Worm (Caenorhabditis elegans): ENCODE measurements around the gene F25G6.8.
"Not testable (repeated sequence)": the region's sequence is repeated elsewhere in the genome, so short reads cannot be mapped to it uniquely, and the experiment has no call there.

The F25G6.8 gene

DNA sequence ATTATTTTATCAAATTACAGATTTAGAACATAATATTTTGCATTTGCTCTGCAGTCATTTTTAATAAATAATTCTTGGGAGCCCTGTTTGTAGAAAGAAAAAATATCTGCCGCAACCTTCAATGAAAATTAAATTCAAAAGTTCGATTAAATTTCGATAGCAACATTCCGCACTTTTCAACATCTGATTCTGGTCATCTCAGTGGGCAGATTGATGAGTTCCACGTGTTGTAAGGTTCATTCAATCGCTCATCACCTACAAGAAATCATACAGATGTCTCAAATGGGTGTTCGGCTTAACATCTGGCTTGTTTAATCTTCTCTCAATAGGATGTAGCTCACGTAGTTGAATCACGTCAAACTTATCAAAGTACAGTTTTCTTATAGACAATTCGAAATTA is 35.0 kb upstream of the F25G6.8 start:
- TF ChIP-seq tab-1 (GFP tag; IDR thresholded peaks at IDR 0.05): no peak
- no peak for TF ChIP-seq T22C8.4 (GFP tag; IDR thresholded peaks at IDR 0.05)
- no peak for TF ChIP-seq cog-1 (tag; optimal IDR thresholded peaks at IDR 0.05)
- no peak for TF ChIP-seq flt-1 (GFP tag; IDR thresholded peaks at IDR 0.05)
- no peak for TF ChIP-seq med-1 (GFP tag; optimal IDR thresholded peaks at IDR 0.05; ENCODE audit: insufficient read depth)
- no peak for TF ChIP-seq ztf-23 (GFP tag; IDR thresholded peaks at IDR 0.05)
- TF ChIP-seq ref-1 (GFP tag; conservative IDR thresholded peaks at IDR 0.05): no peak
- no peak for TF ChIP-seq klf-2 (GFP tag; conservative IDR thresholded peaks at IDR 0.05)
- TF ChIP-seq ztf-29 (GFP tag; IDR thresholded peaks at IDR 0.05): no peak

DNA sequence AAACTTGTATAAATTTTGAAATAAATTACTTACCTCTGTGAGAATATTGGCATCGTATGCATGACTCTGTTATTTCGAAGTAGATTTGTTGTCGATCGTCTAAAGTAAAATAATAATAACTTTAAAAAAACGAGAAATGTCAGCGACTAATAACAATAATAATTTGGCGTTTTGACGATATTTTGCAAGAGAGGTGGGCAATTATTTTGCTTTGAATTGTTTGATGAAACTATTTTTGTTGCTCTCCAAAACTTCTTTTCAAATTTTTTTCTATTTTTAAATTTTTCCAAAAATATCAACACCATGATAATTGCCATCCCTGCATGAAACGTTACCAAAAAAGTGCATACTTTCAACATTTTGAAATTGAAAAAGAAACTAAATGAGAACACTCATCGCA is 34.2 kb upstream of the F25G6.8 start, which contains the start of gene F41E6.7:
F41E6.7 (minus strand) TSS at position 101 of the 400 bp plus-strand sequence.
- TF ChIP-seq ztf-23 (GFP tag; IDR thresholded peaks at IDR 0.05) (no peak), cog-1 (tag; optimal IDR thresholded peaks at IDR 0.05) (no peak), klf-2 (GFP tag; conservative IDR thresholded peaks at IDR 0.05) (no peak), flt-1 (GFP tag; IDR thresholded peaks at IDR 0.05) (no peak), T22C8.4 (GFP tag; IDR thresholded peaks at IDR 0.05) (no peak), tab-1 (GFP tag; IDR thresholded peaks at IDR 0.05) (no peak), ref-1 (GFP tag; conservative IDR thresholded peaks at IDR 0.05) (no peak), med-1 (GFP tag; optimal IDR thresholded peaks at IDR 0.05; ENCODE audit: insufficient read depth) (no peak), ztf-29 (GFP tag; IDR thresholded peaks at IDR 0.05) (no peak)

DNA sequence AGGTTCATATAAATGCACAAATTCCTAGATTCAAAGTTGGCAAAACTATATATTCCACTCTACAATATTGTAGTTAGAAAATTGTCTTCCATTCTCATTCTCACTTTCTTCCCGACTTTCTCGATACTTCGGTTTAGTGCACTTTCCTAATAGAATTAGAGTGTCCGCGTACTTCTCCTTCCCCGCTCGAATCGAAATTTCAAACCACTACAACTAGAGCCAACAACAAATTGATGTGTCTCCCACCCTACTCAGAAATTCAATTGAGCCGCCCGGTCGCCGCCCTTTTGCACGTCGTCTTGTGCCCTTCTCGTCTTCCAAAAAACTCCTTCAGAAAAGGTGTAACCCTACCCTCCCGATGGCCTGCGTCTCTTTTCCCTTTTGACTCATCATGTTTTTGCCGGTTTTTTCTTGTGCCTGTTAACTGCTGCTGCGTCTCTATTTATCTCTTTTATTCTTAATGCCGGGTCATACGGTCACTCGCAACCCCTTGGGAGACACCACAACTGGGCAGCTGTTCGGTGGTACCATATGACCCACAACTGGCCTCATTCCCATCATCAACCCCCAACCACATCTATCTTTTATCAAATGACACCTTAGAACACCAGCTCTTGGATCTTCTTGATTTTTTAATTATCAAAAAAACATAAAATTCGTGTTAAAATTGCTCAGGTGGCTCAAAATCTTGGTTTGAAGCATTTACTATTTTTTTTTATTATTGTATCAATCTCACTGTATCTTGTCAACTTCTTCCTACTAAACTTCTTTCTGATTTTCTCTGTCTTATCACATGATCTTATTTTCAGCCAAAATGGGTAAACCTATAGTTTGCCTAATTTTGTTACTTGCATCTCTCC is 29.4 kb upstream of the F25G6.8 start, which contains the start of gene tag-196:
tag-196 (plus strand) TSS at position 810 of the 860 bp plus-strand sequence.
- TF ChIP-seq ztf-23 (GFP tag; IDR thresholded peaks at IDR 0.05): no peak
- no peak for TF ChIP-seq ztf-29 (GFP tag; IDR thresholded peaks at IDR 0.05)
- no peak for TF ChIP-seq med-1 (GFP tag; optimal IDR thresholded peaks at IDR 0.05; ENCODE audit: insufficient read depth)
- TF ChIP-seq tab-1 (GFP tag; IDR thresholded peaks at IDR 0.05): no peak
- TF ChIP-seq flt-1 (GFP tag; IDR thresholded peaks at IDR 0.05): peak; percentile 43; the same call in 1 of the 2 replicates
- no peak for TF ChIP-seq klf-2 (GFP tag; conservative IDR thresholded peaks at IDR 0.05)

DNA sequence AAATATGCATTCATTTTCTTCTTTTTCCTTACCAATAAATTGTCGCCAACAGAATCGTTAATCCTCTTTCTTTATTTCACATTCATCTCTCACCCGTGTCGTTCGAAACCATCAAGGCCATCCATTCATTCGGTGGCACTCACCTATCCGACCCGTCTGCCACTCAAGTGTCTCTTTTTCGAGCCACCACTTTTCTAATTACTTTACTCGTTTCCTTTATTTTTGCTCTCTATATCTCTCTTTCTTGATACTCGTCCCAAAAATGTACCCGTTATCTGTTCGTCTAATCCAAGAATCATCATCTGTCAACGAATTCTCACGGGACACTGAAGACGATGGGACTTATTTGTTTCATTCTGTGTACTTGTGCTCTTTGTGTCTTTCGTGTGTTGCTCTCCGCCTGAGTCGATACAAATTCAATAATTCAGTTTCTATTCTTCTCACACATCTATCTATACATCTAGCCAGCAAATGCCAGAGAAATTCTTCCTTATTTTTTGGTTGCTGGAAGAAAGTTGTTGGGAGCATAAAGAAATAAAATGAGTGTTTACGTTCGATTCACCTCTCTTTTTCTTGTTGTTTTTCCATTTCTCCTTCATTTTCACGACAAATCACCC is 27.8 kb upstream of the F25G6.8 start:
- no peak for TF ChIP-seq flt-1 (GFP tag; IDR thresholded peaks at IDR 0.05)
- TF ChIP-seq cog-1 (tag; optimal IDR thresholded peaks at IDR 0.05): no peak
- no peak for TF ChIP-seq ztf-29 (GFP tag; IDR thresholded peaks at IDR 0.05)
- TF ChIP-seq ref-1 (GFP tag; conservative IDR thresholded peaks at IDR 0.05): no peak
- no peak for TF ChIP-seq T22C8.4 (GFP tag; IDR thresholded peaks at IDR 0.05)
- TF ChIP-seq klf-2 (GFP tag; conservative IDR thresholded peaks at IDR 0.05): no peak
- TF ChIP-seq tab-1 (GFP tag; IDR thresholded peaks at IDR 0.05): no peak
- TF ChIP-seq ztf-23 (GFP tag; IDR thresholded peaks at IDR 0.05): no peak

ce11 chrV:8588079-8588478 is 23.1 kb upstream of the F25G6.8 start, which contains the start of gene C10B5.3:
Gene C10B5.3, minus strand, starts transcription at chrV:8588179.
- TF ChIP-seq ztf-29 (GFP tag; IDR thresholded peaks at IDR 0.05): no peak
- no peak for TF ChIP-seq T22C8.4 (GFP tag; IDR thresholded peaks at IDR 0.05)
- no peak for TF ChIP-seq cog-1 (tag; optimal IDR thresholded peaks at IDR 0.05)
- TF ChIP-seq klf-2 (GFP tag; conservative IDR thresholded peaks at IDR 0.05): no peak
- TF ChIP-seq ztf-23 (GFP tag; IDR thresholded peaks at IDR 0.05): 0 out of 2 replicates have a peak, but pooled peaks have one; percentile 15
- no peak for TF ChIP-seq ref-1 (GFP tag; conservative IDR thresholded peaks at IDR 0.05)
- TF ChIP-seq tab-1 (GFP tag; IDR thresholded peaks at IDR 0.05): no peak
- TF ChIP-seq flt-1 (GFP tag; IDR thresholded peaks at IDR 0.05): no peak
- no peak for TF ChIP-seq med-1 (GFP tag; optimal IDR thresholded peaks at IDR 0.05; ENCODE audit: insufficient read depth)

DNA sequence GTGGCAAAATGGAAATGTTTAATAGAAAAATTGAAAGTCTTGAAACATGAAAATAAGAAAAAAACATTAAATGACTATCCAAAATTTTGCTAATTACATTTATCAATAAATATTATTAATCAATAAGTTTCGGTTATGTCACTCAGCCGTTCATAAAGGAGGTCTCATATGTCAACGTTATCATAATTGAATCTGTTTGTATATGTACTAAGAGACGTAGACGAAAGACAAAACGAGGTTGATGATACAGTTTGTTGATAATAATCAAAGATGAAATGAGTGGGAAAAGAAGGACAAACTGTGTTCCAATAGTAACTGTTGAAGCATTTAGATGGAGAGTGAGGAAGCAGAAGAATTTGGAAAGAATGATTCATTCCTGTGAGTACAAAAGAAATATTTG is 21.9 kb upstream of the F25G6.8 start:
- TF ChIP-seq ztf-23 (GFP tag; IDR thresholded peaks at IDR 0.05) (no peak), ztf-29 (GFP tag; IDR thresholded peaks at IDR 0.05) (no peak), tab-1 (GFP tag; IDR thresholded peaks at IDR 0.05) (no peak), cog-1 (tag; optimal IDR thresholded peaks at IDR 0.05) (no peak), med-1 (GFP tag; optimal IDR thresholded peaks at IDR 0.05; ENCODE audit: insufficient read depth) (no peak), flt-1 (GFP tag; IDR thresholded peaks at IDR 0.05) (no peak), T22C8.4 (GFP tag; IDR thresholded peaks at IDR 0.05) (no peak), ref-1 (GFP tag; conservative IDR thresholded peaks at IDR 0.05) (no peak), klf-2 (GFP tag; conservative IDR thresholded peaks at IDR 0.05) (no peak)

- TF ChIP-seq ztf-29 (GFP tag; IDR thresholded peaks at IDR 0.05): no peak
- TF ChIP-seq med-1 (GFP tag; optimal IDR thresholded peaks at IDR 0.05; ENCODE audit: insufficient read depth): no peak
- no peak for TF ChIP-seq ztf-23 (GFP tag; IDR thresholded peaks at IDR 0.05)
- TF ChIP-seq klf-2 (GFP tag; conservative IDR thresholded peaks at IDR 0.05): no peak
- TF ChIP-seq T22C8.4 (GFP tag; IDR thresholded peaks at IDR 0.05): no peak
These were observed 21.5 kb upstream of the F25G6.8 start for ce11 chrV:8586472-8586871.

ce11 chrV:8580961-8581360 is 16.0 kb upstream of the F25G6.8 start, which contains the start of gene C10B5.1:
Gene C10B5.1, plus strand, starts transcription at chrV:8581261.
- TF ChIP-seq klf-2 (GFP tag; conservative IDR thresholded peaks at IDR 0.05) (no peak), flt-1 (GFP tag; IDR thresholded peaks at IDR 0.05) (no peak), T22C8.4 (GFP tag; IDR thresholded peaks at IDR 0.05) (no peak), ztf-29 (GFP tag; IDR thresholded peaks at IDR 0.05) (no peak), med-1 (GFP tag; optimal IDR thresholded peaks at IDR 0.05; ENCODE audit: insufficient read depth) (no peak), cog-1 (tag; optimal IDR thresholded peaks at IDR 0.05) (no peak), ref-1 (GFP tag; conservative IDR thresholded peaks at IDR 0.05) (no peak), tab-1 (GFP tag; IDR thresholded peaks at IDR 0.05) (no peak), ztf-23 (GFP tag; IDR thresholded peaks at IDR 0.05) (no peak)

DNA sequence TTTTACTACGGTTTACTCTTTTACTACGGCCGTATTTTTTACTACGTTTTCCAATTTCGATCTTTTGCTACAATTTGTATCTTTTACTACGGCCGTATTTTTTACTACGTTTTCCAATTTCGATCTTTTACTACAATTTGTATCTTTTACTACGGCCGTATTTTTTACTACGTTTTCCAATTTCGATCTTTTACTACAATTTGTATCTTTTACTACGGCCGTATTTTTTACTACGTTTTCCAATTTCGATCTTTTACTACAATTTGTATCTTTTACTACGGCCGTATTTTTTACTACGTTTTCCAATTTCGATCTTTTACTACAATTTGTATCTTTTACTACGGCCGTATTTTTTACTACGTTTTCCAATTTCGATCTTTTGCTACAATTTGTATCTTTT is 9.8 kb upstream of the F25G6.8 start, which contains the start of gene F25G6.1:
F25G6.1 (plus strand) TSS at position 301 of the 400 bp plus-strand sequence.
- not testable (repeated sequence) for TF ChIP-seq flt-1 (GFP tag; IDR thresholded peaks at IDR 0.05); cog-1 (tag; optimal IDR thresholded peaks at IDR 0.05); ztf-29 (GFP tag; IDR thresholded peaks at IDR 0.05)
